Fruit fly (Drosophila melanogaster) whole organism, embryonic: ENCODE data around the gene CG34292.

Experiments used
- Awh ChIP-seq: fragments of 200-800 bp; sonication (Bioruptor generic); IDR thresholded peaks from 2 replicates; pipeline ENCODE4, ENCODE4 v1.3.6; 2022; ENCODE audit warnings: missing biosample characterization, missing genetic modification characterization
- B-H1 ChIP-seq: fragments of 200-800 bp; sonication (Bioruptor generic); IDR thresholded peaks from 3 replicates; pipeline ENCODE4 v1.3.6; 2022; ENCODE audit warnings: missing biosample characterization, missing genetic modification characterization
- CG12155 ChIP-seq: fragments of 200-800 bp; sonication (Bioruptor generic); optimal IDR thresholded peaks from 3 replicates; lab custom pipeline; 2016; ENCODE audit warnings: missing biosample characterization, missing genetic modification characterization
- CG13287 ChIP-seq: fragments of 200-800 bp; sonication (Bioruptor generic); IDR thresholded peaks from 2 replicates; pipeline ENCODE4 v1.3.6; 2022; ENCODE audit warnings: missing biosample characterization, missing genetic modification characterization; ENCODE audit not compliant: partially characterized antibody
- CG16813 ChIP-seq: fragments of 200-800 bp; sonication (Bioruptor generic); IDR thresholded peaks from 3 replicates; pipeline ENCODE4 v1.3.6; 2022; ENCODE audit warnings: missing biosample characterization, missing genetic modification characterization; ENCODE audit not compliant: partially characterized antibody
- CG17186 ChIP-seq: fragments of 200-800 bp; sonication (Bioruptor generic); optimal IDR thresholded peaks from 3 replicates; lab custom pipeline; 2017; ENCODE audit warnings: missing biosample characterization, missing genetic modification reagents, missing genetic modification characterization
- CG1792 ChIP-seq: fragments of 200-800 bp; sonication (Bioruptor generic); optimal IDR thresholded peaks from 2 replicates; lab custom pipeline; 2016; ENCODE audit warnings: missing biosample characterization, missing genetic modification characterization
- CG18011 ChIP-seq: fragments of 200-800 bp; sonication (Bioruptor generic); optimal IDR thresholded peaks from 2 replicates; lab custom pipeline; 2017; ENCODE audit warnings: missing biosample characterization, missing genetic modification characterization, mild to moderate bottlenecking, moderate library complexity, missing genotype
- CG31388 ChIP-seq: fragments of 200-800 bp; sonication (Bioruptor generic); optimal IDR thresholded peaks from 2 replicates; lab custom pipeline; 2016; ENCODE audit warnings: missing biosample characterization, missing genetic modification characterization
- CG3163 ChIP-seq: fragments of 200-800 bp; sonication (Bioruptor generic); optimal IDR thresholded peaks from 3 replicates; lab custom pipeline; 2016; ENCODE audit warnings: missing biosample characterization, missing genetic modification characterization
- CG34422 ChIP-seq: fragments of 200-800 bp; sonication (Bioruptor generic); IDR thresholded peaks from 3 replicates; pipeline ENCODE4 v1.3.6; 2022; ENCODE audit warnings: missing biosample characterization, missing genetic modification characterization
- CG3726 ChIP-seq: fragments of 200-800 bp; sonication (Bioruptor generic); IDR thresholded peaks from 3 replicates; pipeline ENCODE4, ENCODE4 v1.3.6; 2022; ENCODE audit warnings: missing biosample characterization, missing genetic modification characterization
- CG4360 ChIP-seq: fragments of 200-800 bp; sonication (Bioruptor generic); IDR thresholded peaks from 2 replicates; pipeline ENCODE4 v1.3.6; 2022; ENCODE audit warnings: missing biosample characterization, missing genetic modification characterization
- CG6813 ChIP-seq: fragments of 200-800 bp; sonication (Bioruptor generic); optimal IDR thresholded peaks from 2 replicates; lab custom pipeline; 2017; ENCODE audit warnings: missing biosample characterization, missing genetic modification characterization, mild to moderate bottlenecking, moderate library complexity, missing genetic modification reagents
- CG6854 ChIP-seq: fragments of 200-800 bp; sonication (Bioruptor generic); optimal IDR thresholded peaks from 3 replicates; lab custom pipeline; 2017; ENCODE audit warnings: missing biosample characterization, mild to moderate bottlenecking, missing genetic modification characterization
- CG7271 ChIP-seq: fragments of 200-800 bp; sonication (Bioruptor generic); optimal IDR thresholded peaks from 2 replicates; lab custom pipeline; 2018; ENCODE audit warnings: missing biosample characterization, mild to moderate bottlenecking, missing genetic modification characterization, moderate library complexity
- CG7987 ChIP-seq: fragments of 200-800 bp; sonication (Bioruptor generic); optimal IDR thresholded peaks from 2 replicates; lab custom pipeline; 2018; ENCODE audit warnings: missing biosample characterization, mild to moderate bottlenecking, missing genetic modification characterization, moderate library complexity
- CG8290 ChIP-seq, 3 experiments: fragments of 200-800 bp; sonication (Bioruptor generic); optimal IDR thresholded peaks; 2 replicates each; lab custom pipeline; 2016 to 2019; ENCODE audit warnings: missing biosample characterization in 3 of 3, missing genetic modification characterization in 3 of 3, mild to moderate bottlenecking in 2 of 3, moderate library complexity in 1 of 3
- CG9817 ChIP-seq: fragments of 200-800 bp; sonication (Bioruptor generic); optimal IDR thresholded peaks from 2 replicates; lab custom pipeline; 2018; ENCODE audit warnings: missing biosample characterization, mild to moderate bottlenecking, missing genetic modification characterization, moderate library complexity
- CG9876 ChIP-seq: fragments of 200-800 bp; sonication (Bioruptor generic); optimal IDR thresholded peaks from 2 replicates; lab custom pipeline; 2016; ENCODE audit warnings: missing biosample characterization, missing genetic modification characterization
- Dref ChIP-seq: fragments of 200-800 bp; sonication (Bioruptor generic); IDR thresholded peaks from 2 replicates; pipeline ENCODE4 v1.3.6; 2022; ENCODE audit warnings: missing biosample characterization, missing genetic modification characterization
- Elba2 ChIP-seq: fragments of 200-800 bp; sonication (Bioruptor generic); optimal IDR thresholded peaks from 3 replicates; lab custom pipeline; 2016; ENCODE audit warnings: missing biosample characterization, missing genetic modification characterization
- Fer2 ChIP-seq: fragments of 200-800 bp; sonication (Bioruptor generic); optimal IDR thresholded peaks from 2 replicates; lab custom pipeline; 2018; ENCODE audit warnings: missing biosample characterization, mild to moderate bottlenecking, missing genetic modification characterization, moderate library complexity
- Gug ChIP-seq: fragments of 200-800 bp; sonication (Bioruptor generic); IDR thresholded peaks from 4 replicates; pipeline ENCODE4 v1.3.6; 2022; ENCODE audit warnings: missing biosample characterization, missing genetic modification characterization
- HHEX ChIP-seq: fragments of 200-800 bp; sonication (Bioruptor generic); optimal IDR thresholded peaks from 3 replicates; lab custom pipeline; 2017; ENCODE audit warnings: missing biosample characterization, mild to moderate bottlenecking, missing genetic modification characterization, missing genetic modification reagents
- Hr78 ChIP-seq, 2 experiments: fragments of 200-800 bp in 1 of 2; fragments of >200 bp in 1 of 2; sonication (Bioruptor generic) in 1 of 2; optimal IDR thresholded peaks; 2 replicates each; lab custom pipeline; 2017 to 2019; ENCODE audit warnings: missing biosample characterization in 2 of 2, missing genetic modification characterization in 2 of 2, mild to moderate bottlenecking in 1 of 2, moderate library complexity in 1 of 2
- Jarid2 ChIP-seq: fragments of 200-800 bp; sonication (Bioruptor generic); optimal IDR thresholded peaks from 3 replicates; lab custom pipeline; 2017; ENCODE audit warnings: mild to moderate bottlenecking, missing biosample characterization, missing genetic modification reagents, missing genetic modification characterization
- Rx ChIP-seq: fragments of 200-800 bp; sonication (Bioruptor generic); IDR thresholded peaks from 2 replicates; pipeline ENCODE4 v1.3.6; 2022; ENCODE audit warnings: missing biosample characterization, missing genetic modification characterization
- amos ChIP-seq: fragments of 200-800 bp; sonication (Bioruptor generic); IDR thresholded peaks from 2 replicates; pipeline ENCODE4 v1.3.6; 2022; ENCODE audit warnings: missing biosample characterization, missing genetic modification characterization; ENCODE audit not compliant: partially characterized antibody
- bowl ChIP-seq: fragments of 200-800 bp; sonication (Bioruptor generic); IDR thresholded peaks from 2 replicates; pipeline ENCODE4 v1.3.6; 2022; ENCODE audit warnings: missing biosample characterization, missing genetic modification characterization
- bsh ChIP-seq, 2 experiments: fragments of 200-800 bp; sonication (Bioruptor generic); optimal IDR thresholded peaks; 2 replicates each; lab custom pipeline; 2017 to 2018; ENCODE audit warnings: mild to moderate bottlenecking in 2 of 2, missing biosample characterization in 2 of 2, missing genetic modification characterization in 2 of 2, moderate library complexity in 1 of 2
- dan ChIP-seq: fragments of 200-800 bp; sonication (Bioruptor generic); IDR thresholded peaks from 2 replicates; pipeline ENCODE4 v1.3.6; 2022; ENCODE audit warnings: missing biosample characterization, missing genetic modification characterization
- eve ChIP-seq, 2 experiments: fragments of >200 bp; optimal IDR thresholded peaks; 2 replicates each; lab custom pipeline; 2017; ENCODE audit warnings: missing biosample characterization in 2 of 2, missing genetic modification characterization in 2 of 2
- fu2 ChIP-seq: fragments of 200-800 bp; sonication (Bioruptor generic); optimal IDR thresholded peaks from 2 replicates; lab custom pipeline; 2016; ENCODE audit warnings: missing biosample characterization, missing genetic modification characterization
- gcm ChIP-seq: fragments of 200-800 bp; sonication (Bioruptor generic); optimal IDR thresholded peaks from 2 replicates; lab custom pipeline; 2019; ENCODE audit warnings: missing biosample characterization, mild to moderate bottlenecking, missing genetic modification characterization, moderate library complexity
- gcm2 ChIP-seq: fragments of 200-800 bp; sonication (Bioruptor generic); optimal IDR thresholded peaks from 2 replicates; lab custom pipeline; 2016; ENCODE audit warnings: missing biosample characterization, missing genetic modification characterization
- gro ChIP-seq: fragments of 200-800 bp; sonication (Bioruptor generic); optimal IDR thresholded peaks from 2 replicates; lab custom pipeline; 2016; ENCODE audit warnings: missing biosample characterization, missing genetic modification characterization
- gsb ChIP-seq: fragments of 200-800 bp; sonication (Bioruptor generic); IDR thresholded peaks from 2 replicates; pipeline ENCODE4 v1.3.6; 2022; ENCODE audit warnings: missing biosample characterization, missing genetic modification characterization
- ham ChIP-seq: fragments of 200-800 bp; sonication (Bioruptor generic); IDR thresholded peaks from 2 replicates; pipeline ENCODE4 v1.3.6; 2022; ENCODE audit warnings: missing biosample characterization, missing genetic modification characterization
- hb ChIP-seq: fragments of 200-800 bp; sonication (Bioruptor generic); IDR thresholded peaks from 3 replicates; pipeline ENCODE4 v1.3.6; 2022; ENCODE audit warnings: missing biosample characterization, missing genetic modification characterization; ENCODE audit not compliant: partially characterized antibody
- nmo ChIP-seq: fragments of 200-800 bp; sonication (Bioruptor generic); optimal IDR thresholded peaks from 2 replicates; lab custom pipeline; 2018; ENCODE audit warnings: missing biosample characterization, mild to moderate bottlenecking, missing genetic modification characterization, moderate library complexity
- oc ChIP-seq: fragments of 200-800 bp; sonication (Bioruptor generic); optimal IDR thresholded peaks from 2 replicates; lab custom pipeline; 2018; ENCODE audit warnings: missing biosample characterization, mild to moderate bottlenecking, missing genetic modification characterization, moderate library complexity
- pita ChIP-seq: fragments of 200-800 bp; sonication (Bioruptor generic); optimal IDR thresholded peaks from 2 replicates; lab custom pipeline; 2017; ENCODE audit warnings: missing biosample characterization, mild to moderate bottlenecking, missing genetic modification characterization
- sd ChIP-seq: fragments of 200-800 bp; sonication (Bioruptor generic); optimal IDR thresholded peaks from 3 replicates; lab custom pipeline; 2018; ENCODE audit warnings: missing biosample characterization, mild to moderate bottlenecking, missing genetic modification characterization, moderate library complexity
- tna ChIP-seq: fragments of 200-800 bp; sonication (Bioruptor generic); IDR thresholded peaks from 2 replicates; pipeline ENCODE4 v1.3.6; 2022; ENCODE audit warnings: missing biosample characterization, missing genetic modification characterization; ENCODE audit not compliant: partially characterized antibody
- twi ChIP-seq: fragments of 200-800 bp; optimal IDR thresholded peaks from 2 replicates; lab custom pipeline; 2019; ENCODE audit warnings: missing biosample characterization, mild to moderate bottlenecking, missing genetic modification characterization, moderate library complexity
- unpg ChIP-seq: fragments of 200-800 bp; sonication (Bioruptor generic); optimal IDR thresholded peaks from 3 replicates; lab custom pipeline; 2018; ENCODE audit warnings: missing biosample characterization, mild to moderate bottlenecking, missing genetic modification characterization, moderate library complexity

The CG34292 gene

dm6 chr3R:27111784-27112602, 50.0 kb downstream of the CG34292 start, which contains the start of the genes gb and CG5815 (continued):
- TF ChIP-seq CG9876 (GFP tag; lab: Kevin White, UChicago) (peak; percentile 23), CG7271 (tag; lab: Kevin White, UChicago) (peak; percentile 25), Hr78 (GFP tag; optimal IDR thresholded peaks at IDR 0.05; lab: Kevin White, UChicago) (peak in 1 of 2 experiments; percentile 54), Awh (GFP tag; lab: Robert Waterston, UW) (0 out of 2 replicates have a peak, but pooled peaks have one; percentile 63), CG4360 (GFP tag; lab: Robert Waterston, UW) (peak; percentile 49; the same call in 1 of the 2 replicates), gsb (peak; percentile 80), twi (tag; lab: Kevin White, UChicago) (peak; percentile 79), gcm (GFP tag; lab: Kevin White, UChicago) (peak; percentile 71), CG13287 (GFP tag; lab: Robert Waterston, UW) (peak; percentile 99), gro (peak; percentile 88), CG3163 (GFP tag; lab: Kevin White, UChicago) (peak; percentile 20), dan (0 out of 2 replicates have a peak, but pooled peaks have one; percentile 11), bsh (GFP tag; optimal IDR thresholded peaks at IDR 0.05; lab: Kevin White, UChicago) (peak; percentile 60 to 90), pita (GFP tag; lab: Kevin White, UChicago) (no peak), Rx (GFP tag; lab: Robert Waterston, UW) (peak; percentile 86), B-H1 (GFP tag; lab: Robert Waterston, UW) (peak; percentile 77), fu2 (GFP tag; lab: Kevin White, UChicago) (peak; percentile 79), nmo (GFP tag; lab: Kevin White, UChicago) (peak; percentile 94), CG8290 (GFP tag; optimal IDR thresholded peaks at IDR 0.05; lab: Kevin White, UChicago) (peak; percentile 90), CG8290 (tag; optimal IDR thresholded peaks at IDR 0.05; lab: Kevin White, UChicago) (peak in 1 of 2 experiments; percentile 84), oc (no peak), Jarid2 (GFP tag; lab: Kevin White, UChicago) (peak; percentile 70), tna (GFP tag; lab: Robert Waterston, UW) (peak; percentile 86), Dref (GFP tag; lab: Robert Waterston, UW) (peak; percentile 85), unpg (GFP tag; lab: Kevin White, UChicago) (peak; percentile 89), Elba2 (GFP tag; lab: Kevin White, UChicago) (peak; percentile 66), sd (tag; lab: Kevin White, UChicago) (no peak), CG18011 (GFP tag; lab: Kevin White, UChicago) (peak; percentile 80), bowl (peak; percentile 73), CG9817 (tag; lab: Kevin White, UChicago) (peak; percentile 91), ham (peak; percentile 48; the same call in 1 of the 2 replicates), amos (peak; percentile 86), CG31388 (GFP tag; lab: Kevin White, UChicago) (peak; percentile 78), CG6813 (GFP tag; lab: Kevin White, UChicago) (peak; percentile 76), Fer2 (tag; lab: Kevin White, UChicago) (peak; percentile 87), gcm2 (GFP tag; lab: Kevin White, UChicago) (peak; percentile 71), Gug (GFP tag; lab: Robert Waterston, UW) (peak; percentile 91), CG6854 (peak; percentile 70), CG16813 (GFP tag; lab: Robert Waterston, UW) (peak; percentile 96), CG34422 (GFP tag; lab: Robert Waterston, UW) (peak; percentile 72), eve (GFP tag; optimal IDR thresholded peaks at IDR 0.05; lab: Kevin White, UChicago) (no peak), HHEX (GFP tag; lab: Kevin White, UChicago) (peak; percentile 89), CG1792 (GFP tag; lab: Kevin White, UChicago) (peak; percentile 17), CG3726 (GFP tag; lab: Robert Waterston, UW) (peak; percentile 83; the same call in 2 of the 3 replicates), CG12155 (GFP tag; lab: Kevin White, UChicago) (peak; percentile 93), CG7987 (GFP tag; lab: Kevin White, UChicago) (peak; percentile 88), CG17186 (GFP tag; lab: Kevin White, UChicago) (peak; percentile 65), hb (GFP tag; lab: Robert Waterston, UW) (peak; percentile 93)
